Worm (Caenorhabditis elegans) whole organism, early embryonic: ENCODE results near the gene fbf-2.

Experiments used
- aly-1 ChIP-seq: sonication (generic microtip); optimal IDR thresholded peaks from 2 replicates; lab custom pipeline; 2016; ENCODE audit warnings: missing genetic modification characterization, missing compliant biosample characterization
- ceh-13 ChIP-seq: fragments of 200-800 bp; sonication (Bioruptor generic); optimal IDR thresholded peaks from 2 replicates; lab custom pipeline; 2018; ENCODE audit warnings: mild to moderate bottlenecking, missing genetic modification characterization, missing compliant biosample characterization
- flt-1 ChIP-seq: fragments of 200-800 bp; sonication (Bioruptor generic); IDR thresholded peaks from 2 replicates; pipeline ENCODE4 v1.3.6; 2022; ENCODE audit warnings: missing genetic modification characterization, missing compliant biosample characterization

DNA sequence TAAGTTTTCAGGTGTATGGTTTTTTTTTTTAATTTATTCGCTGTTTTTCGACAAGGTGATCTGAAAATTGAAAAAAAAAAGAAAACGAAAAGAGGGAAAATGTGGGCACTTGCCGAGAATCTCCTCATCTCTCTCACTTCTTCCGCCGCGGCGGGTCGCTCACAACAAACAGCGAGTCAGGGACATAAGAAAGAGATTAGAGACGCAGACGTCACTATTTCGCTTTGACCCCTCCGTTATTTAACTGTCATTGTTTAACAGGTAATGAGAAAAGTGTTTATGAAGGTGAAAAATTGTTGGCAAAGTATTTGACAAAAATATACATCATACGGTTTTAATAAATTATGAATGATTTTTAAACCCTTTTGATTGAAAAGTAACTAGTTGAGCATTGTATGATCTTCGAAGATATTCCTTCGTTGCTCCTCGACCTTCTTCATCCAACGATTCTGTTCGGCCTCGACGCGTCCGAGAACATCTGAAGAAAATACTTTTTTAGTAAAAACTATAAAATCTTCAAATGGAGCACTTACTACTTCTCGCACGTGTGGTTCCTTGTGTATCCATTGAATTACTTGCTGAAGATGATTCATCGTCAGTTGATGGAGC, 45.2 kb downstream of the fbf-2 start:
- no peak for TF ChIP-seq flt-1
- no peak for TF ChIP-seq ceh-13 (GFP tag; lab: Kevin White, UChicago)
- no peak for TF ChIP-seq aly-1 (tag; lab: Kevin White, UChicago)
